Fruit fly (Drosophila melanogaster): Measurements from ENCODE around the gene Cad88C.

The Cad88C gene

DNA sequence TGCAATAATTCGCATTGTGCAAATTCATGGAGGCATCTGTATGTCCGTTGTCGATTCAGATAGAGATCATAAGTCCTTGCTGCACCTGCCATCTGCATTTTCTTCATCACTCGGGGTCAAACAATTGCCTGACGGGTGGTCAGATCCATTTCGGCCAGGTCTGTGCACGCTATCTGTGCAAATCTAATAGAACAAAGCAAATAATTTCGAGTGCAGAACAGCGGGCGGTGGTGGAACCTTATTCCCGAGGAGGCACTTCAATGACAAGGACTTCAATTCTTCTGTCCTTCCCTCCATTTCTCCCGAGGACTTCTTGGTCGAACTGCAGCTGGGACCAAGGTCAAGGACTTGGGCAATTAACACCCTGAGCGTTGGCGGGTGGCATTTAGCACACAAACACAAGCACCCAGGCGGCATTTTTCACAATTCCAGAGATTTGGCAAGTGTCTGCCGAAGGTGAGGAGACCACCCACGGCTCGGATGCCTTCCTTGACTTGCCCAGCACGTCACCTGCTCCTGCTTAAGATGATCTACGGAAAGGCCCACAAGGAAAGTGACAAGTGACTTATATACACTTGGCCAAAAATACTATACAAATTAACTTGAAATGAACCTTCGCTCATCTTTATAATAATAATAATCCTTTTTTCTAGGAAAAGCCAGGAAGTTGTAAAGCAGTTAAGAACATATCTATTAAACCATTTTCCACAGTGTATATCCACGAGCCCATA is 49.3 kb downstream of the Cad88C start:
- TF ChIP-seq usp (GFP tag; optimal IDR thresholded peaks at IDR 0.05), result no peak
- no peak for TF ChIP-seq psq (optimal IDR thresholded peaks at IDR 0.05)
- no peak for TF ChIP-seq CG8478 (optimal IDR thresholded peaks at IDR 0.05)
- no peak for TF ChIP-seq EcR (GFP tag; optimal IDR thresholded peaks at IDR 0.05)
- TF ChIP-seq Dll (optimal IDR thresholded peaks at IDR 0.05), result no peak
- no peak for TF ChIP-seq pan (optimal IDR thresholded peaks at IDR 0.05)

DNA sequence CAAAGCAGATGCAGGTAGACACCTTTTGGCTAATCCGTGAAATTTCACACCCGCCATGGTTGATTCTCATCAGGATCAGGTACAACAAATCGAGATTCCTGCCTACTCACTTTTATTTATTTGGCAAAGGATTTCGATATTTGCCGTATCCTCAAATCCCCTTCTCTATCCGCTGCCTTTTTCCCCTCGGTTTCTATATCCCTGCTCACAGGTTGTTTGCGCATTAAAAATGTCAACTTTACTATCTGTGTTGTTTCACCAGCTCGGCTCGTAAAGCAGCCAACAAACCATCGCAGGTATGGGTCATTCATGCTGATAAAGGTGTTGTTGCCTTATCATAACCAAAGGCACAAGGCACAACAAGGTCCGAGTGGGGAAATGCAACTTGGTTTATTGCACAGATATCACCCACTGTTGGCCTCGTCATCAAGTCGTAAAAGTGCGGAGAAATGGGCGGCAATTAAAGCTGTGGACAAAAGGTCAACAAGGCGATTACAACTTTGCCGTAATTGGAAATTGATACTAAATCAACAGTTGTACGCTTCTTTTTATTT is 49.9 kb downstream of the Cad88C start:
- no peak for TF ChIP-seq psq (optimal IDR thresholded peaks at IDR 0.05)
- TF ChIP-seq EcR (GFP tag; optimal IDR thresholded peaks at IDR 0.05), result no peak
- TF ChIP-seq CG8478 (optimal IDR thresholded peaks at IDR 0.05), result no peak
- no peak for TF ChIP-seq usp (GFP tag; optimal IDR thresholded peaks at IDR 0.05)
- TF ChIP-seq pan (optimal IDR thresholded peaks at IDR 0.05), result no peak
- TF ChIP-seq Dll (optimal IDR thresholded peaks at IDR 0.05), result no peak

DNA sequence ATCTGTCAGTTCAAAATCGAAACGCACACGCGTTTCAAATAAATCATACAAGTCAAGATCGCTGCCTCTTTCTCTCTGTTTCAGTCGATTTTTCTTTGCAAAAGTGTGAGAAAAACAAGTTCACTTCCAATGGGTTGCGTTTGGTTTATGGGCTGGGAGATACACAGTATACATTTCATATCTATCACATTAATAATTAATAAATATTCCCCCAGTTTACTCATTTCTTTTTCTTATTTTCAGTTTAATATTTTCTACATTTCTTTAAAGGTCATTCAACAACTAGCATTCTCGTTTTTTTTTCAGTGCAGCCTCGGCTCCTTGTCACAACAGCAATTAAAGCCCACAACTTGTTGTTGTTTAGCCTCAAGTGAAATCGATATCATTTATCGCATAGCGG is 53.6 kb downstream of the Cad88C start:
- no peak for TF ChIP-seq EcR (GFP tag; optimal IDR thresholded peaks at IDR 0.05)
- no peak for TF ChIP-seq pan (optimal IDR thresholded peaks at IDR 0.05)
- no peak for TF ChIP-seq psq (optimal IDR thresholded peaks at IDR 0.05)
- TF ChIP-seq Dll (optimal IDR thresholded peaks at IDR 0.05), result no peak
- no peak for TF ChIP-seq CG8478 (optimal IDR thresholded peaks at IDR 0.05)
- no peak for TF ChIP-seq usp (GFP tag; optimal IDR thresholded peaks at IDR 0.05)

DNA sequence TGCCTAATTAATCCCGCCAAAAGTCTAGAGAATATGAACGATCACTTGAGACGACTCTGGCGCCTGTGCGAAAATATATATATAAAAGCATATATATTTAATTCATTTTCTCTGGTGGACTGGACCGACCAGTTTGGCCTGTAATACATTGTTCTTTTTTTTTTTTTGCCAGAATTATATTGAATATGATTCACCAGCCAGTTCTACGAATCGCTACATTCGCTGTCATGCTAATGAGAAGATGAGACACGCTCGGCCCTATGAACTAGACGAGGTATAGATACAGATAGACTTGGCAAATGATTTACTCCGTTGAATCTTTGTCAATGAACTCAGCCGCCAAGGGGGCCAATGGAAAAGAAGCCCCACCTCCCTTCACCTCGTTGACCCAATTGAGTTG is 57.0 kb downstream of the Cad88C start:
- TF ChIP-seq usp (GFP tag; optimal IDR thresholded peaks at IDR 0.05) (no peak), pan (optimal IDR thresholded peaks at IDR 0.05) (no peak), Dll (optimal IDR thresholded peaks at IDR 0.05) (no peak)

DNA sequence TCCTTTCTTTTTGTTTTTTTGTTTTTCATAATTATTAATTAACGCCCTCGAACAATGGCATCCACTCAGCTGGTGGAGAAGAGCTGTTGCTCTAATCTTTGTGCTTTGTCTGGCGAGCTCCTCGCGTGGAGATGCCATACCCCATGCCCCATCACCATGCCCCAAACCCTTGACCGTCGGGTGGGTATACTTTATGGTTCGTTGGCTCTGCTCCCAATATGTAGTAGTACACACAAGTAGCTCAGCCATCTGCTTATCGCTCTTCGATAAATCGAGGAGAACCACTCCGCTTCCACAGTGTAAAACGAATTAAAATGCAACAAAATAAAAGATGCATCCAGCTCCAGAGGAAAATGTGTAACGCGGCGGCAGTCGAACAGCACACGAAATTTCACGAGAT is 59.8 kb downstream of the Cad88C start:
- TF ChIP-seq EcR (GFP tag; optimal IDR thresholded peaks at IDR 0.05) (peak in 1 of 2 experiments; percentile 9), CG8478 (optimal IDR thresholded peaks at IDR 0.05) (no peak)
